Fruit fly (Drosophila melanogaster): ENCODE data around the gene CG5342.
A peak's percentile ranks its signal among the peaks of the same experiment; 100 is the strongest.

CG5342 gene

dm6 chr3R:11557492-11557965, 21.1 kb upstream of the CG5342 start, which contains the start of gene CG10898 (continued):
- TF ChIP-seq CG2116 (GFP tag; optimal IDR thresholded peaks at IDR 0.05) (peak; percentile 69), insv (GFP tag; optimal IDR thresholded peaks at IDR 0.05) (peak in 1 of 2 experiments; percentile 52), CG13287 (GFP tag; IDR thresholded peaks at IDR 0.05; ENCODE audit: partially characterized antibody) (peak; percentile 56; the same call in 1 of the 2 replicates), Blimp-1 (GFP tag; optimal IDR thresholded peaks at IDR 0.05) (peak; percentile 86), disco-r (GFP tag; optimal IDR thresholded peaks at IDR 0.05) (peak; percentile 2), Pdp1 (GFP tag; optimal IDR thresholded peaks at IDR 0.05) (peak; percentile 81 to 89), pita (GFP tag; optimal IDR thresholded peaks at IDR 0.05) (no peak), CG5180 (GFP tag; optimal IDR thresholded peaks at IDR 0.05) (no peak), CG14667 (GFP tag; IDR thresholded peaks at IDR 0.05) (peak; percentile 78), CG3163 (GFP tag; optimal IDR thresholded peaks at IDR 0.05) (peak; percentile 65), CG18599 (GFP tag; optimal IDR thresholded peaks at IDR 0.05) (peak; percentile 79), slbo (GFP tag; IDR thresholded peaks at IDR 0.05) (peak; percentile 93), CG7987 (GFP tag; optimal IDR thresholded peaks at IDR 0.05) (peak; percentile 69), CG7786 (GFP tag; optimal IDR thresholded peaks at IDR 0.05) (peak; percentile 83), gsb (GFP tag; IDR thresholded peaks at IDR 0.05) (peak; percentile 79), peb (GFP tag; IDR thresholded peaks at IDR 0.05) (peak; percentile 69), Rfx (GFP tag; IDR thresholded peaks at IDR 0.05) (peak; percentile 91), B-H2 (GFP tag; optimal IDR thresholded peaks at IDR 0.05) (peak; percentile 68), exex (tag; optimal IDR thresholded peaks at IDR 0.05) (peak; percentile 47), CG2120 (GFP tag; optimal IDR thresholded peaks at IDR 0.05) (peak; percentile 94), CG11085 (GFP tag; IDR thresholded peaks at IDR 0.05) (peak; percentile 81), CG3726 (GFP tag; IDR thresholded peaks at IDR 0.05) (peak; percentile 82), Nf-YB (GFP tag; optimal IDR thresholded peaks at IDR 0.05) (peak; percentile 42), CG8281 (tag; optimal IDR thresholded peaks at IDR 0.05) (peak; percentile 17), Bdp1 (GFP tag; optimal IDR thresholded peaks at IDR 0.05) (peak; percentile 77), zen (tag; optimal IDR thresholded peaks at IDR 0.05) (peak; percentile 91), seq (GFP tag; IDR thresholded peaks at IDR 0.05) (peak; percentile 67), pros (GFP tag; optimal IDR thresholded peaks at IDR 0.05) (peak; percentile 14), Sox102F (GFP tag; optimal IDR thresholded peaks at IDR 0.05) (peak; percentile 86), emc (GFP tag; optimal IDR thresholded peaks at IDR 0.05) (peak; percentile 46), luna (GFP tag; optimal IDR thresholded peaks at IDR 0.05) (peak; percentile 68), ATbp (GFP tag; optimal IDR thresholded peaks at IDR 0.05) (peak; percentile 30), CG32772 (GFP tag; IDR thresholded peaks at IDR 0.05) (peak; percentile 86), ems (GFP tag; optimal IDR thresholded peaks at IDR 0.05) (peak; percentile 87), ro (GFP tag; IDR thresholded peaks at IDR 0.05) (0 out of 2 replicates have a peak, but pooled peaks have one; percentile 43), nerfin-2 (GFP tag; IDR thresholded peaks at IDR 0.05; ENCODE audit: partially characterized antibody) (no peak), CG4424 (GFP tag; optimal IDR thresholded peaks at IDR 0.05) (peak; percentile 78), salm (tag; optimal IDR thresholded peaks at IDR 0.05) (peak; percentile 58), MESR4 (GFP tag; optimal IDR thresholded peaks at IDR 0.05) (peak; percentile 56), Side (GFP tag; optimal IDR thresholded peaks at IDR 0.05) (peak; percentile 83), CG10209 (GFP tag; optimal IDR thresholded peaks at IDR 0.05) (peak; percentile 76), CG8290 (GFP tag; optimal IDR thresholded peaks at IDR 0.05) (peak; percentile 89), CG8290 (tag; optimal IDR thresholded peaks at IDR 0.05) (peak in 1 of 2 experiments; percentile 89), ato (GFP tag; IDR thresholded peaks at IDR 0.05; ENCODE audit: partially characterized antibody) (0 out of 2 replicates have a peak, but pooled peaks have one; percentile 17), Meics (GFP tag; optimal IDR thresholded peaks at IDR 0.05) (peak; percentile 74), tx (GFP tag; optimal IDR thresholded peaks at IDR 0.05) (peak; percentile 86), CG18764 (GFP tag; optimal IDR thresholded peaks at IDR 0.05) (peak; percentile 99), bcd (GFP tag; optimal IDR thresholded peaks at IDR 0.05) (peak; percentile 81), CG6854 (GFP tag; optimal IDR thresholded peaks at IDR 0.05) (no peak), Bgb (GFP tag; IDR thresholded peaks at IDR 0.05; ENCODE audit: partially characterized antibody) (no peak)

Measured in whole organism, embryonic.